Fruit fly (Drosophila melanogaster) whole organism, pupa: ENCODE data around the gene CREG.
A peak's percentile ranks its signal among the peaks of the same experiment; 100 is the strongest.

ENCODE experiments used
- CG13204 ChIP-seq: fragments of 200-800 bp; sonication (Bioruptor generic); optimal IDR thresholded peaks from 2 replicates; lab custom pipeline; 2018; ENCODE audit warnings: missing biosample characterization, mild to moderate bottlenecking, missing genetic modification characterization, moderate library complexity
- CG34367 ChIP-seq: fragments of 200-800 bp; sonication (Bioruptor generic); optimal IDR thresholded peaks from 2 replicates; lab custom pipeline; 2018; ENCODE audit warnings: missing biosample characterization, mild to moderate bottlenecking, missing genetic modification characterization
- D1 ChIP-seq: fragments of 200-800 bp; sonication (Bioruptor generic); optimal IDR thresholded peaks from 2 replicates; lab custom pipeline; 2018; ENCODE audit warnings: missing biosample characterization, mild to moderate bottlenecking, missing genetic modification characterization, moderate library complexity
- Ets98B ChIP-seq: fragments of 200-800 bp; sonication (Bioruptor generic); IDR thresholded peaks from 2 replicates; pipeline ENCODE4 v1.3.6; 2022; ENCODE audit warnings: missing biosample characterization, missing genetic modification characterization
- Pif1A ChIP-seq: fragments of 200-800 bp; sonication (Bioruptor generic); optimal IDR thresholded peaks from 3 replicates; lab custom pipeline; 2016; ENCODE audit warnings: missing biosample characterization, missing genetic modification characterization
- Snoo ChIP-seq: fragments of 200-800 bp; sonication (Bioruptor generic); optimal IDR thresholded peaks from 3 replicates; lab custom pipeline; 2017; ENCODE audit warnings: missing biosample characterization, mild to moderate bottlenecking, missing genetic modification characterization, inconsistent platforms
- rn ChIP-seq: fragments of 200-800 bp; sonication (Bioruptor generic); IDR thresholded peaks from 2 replicates; pipeline ENCODE4 v1.3.6; 2022; ENCODE audit warnings: missing biosample characterization, missing genetic modification characterization

- TF ChIP-seq Ets98B (GFP tag; lab: Robert Waterston, UW) (peak; percentile 91), CG34367 (tag; lab: Kevin White, UChicago) (peak; percentile 91), Pif1A (GFP tag; lab: Kevin White, UChicago) (peak; percentile 92), D1 (tag; lab: Kevin White, UChicago) (peak; percentile 88), rn (GFP tag; lab: Robert Waterston, UW) (peak; percentile 86; the same call in 1 of the 2 replicates), CG13204 (peak; percentile 55), Snoo (tag; lab: Kevin White, UChicago) (peak; percentile 89)
These were observed 3.1 kb downstream of the CREG start, which contains the start of the genes Brf and sds22 for dm6 chr3R:17391313-17391845.
